Fruit fly (Drosophila melanogaster) whole organism, embryonic: Measurements from ENCODE around the gene Sfp23F.

Source experiments
- Blimp-1 ChIP-seq: fragments of 200-800 bp; sonication (Bioruptor generic); optimal IDR thresholded peaks from 3 replicates; lab custom pipeline; 2018; ENCODE audit warnings: missing biosample characterization, missing genetic modification characterization, mild to moderate bottlenecking, moderate library complexity, missing genetic modification reagents
- CG10209 ChIP-seq: fragments of 200-800 bp; sonication (Bioruptor generic); optimal IDR thresholded peaks from 3 replicates; lab custom pipeline; 2017; ENCODE audit warnings: missing biosample characterization, mild to moderate bottlenecking, missing genetic modification characterization, missing genetic modification reagents
- CG12219 ChIP-seq: fragments of 200-800 bp; sonication (Bioruptor generic); optimal IDR thresholded peaks from 3 replicates; lab custom pipeline; 2018; ENCODE audit warnings: missing biosample characterization, mild to moderate bottlenecking, missing genetic modification characterization
- CG12659 ChIP-seq: fragments of 200-800 bp; sonication (Bioruptor generic); optimal IDR thresholded peaks from 3 replicates; lab custom pipeline; 2017; ENCODE audit warnings: mild to moderate bottlenecking, missing biosample characterization, missing genetic modification reagents, missing genetic modification characterization
- CG15073 ChIP-seq: fragments of 200-800 bp; sonication (Bioruptor generic); optimal IDR thresholded peaks from 2 replicates; lab custom pipeline; 2016; ENCODE audit warnings: missing biosample characterization, missing genetic modification characterization
- CG16779 ChIP-seq: fragments of 200-800 bp; sonication (Bioruptor generic); IDR thresholded peaks from 2 replicates; pipeline ENCODE4 v1.3.6; 2022; ENCODE audit warnings: missing biosample characterization, missing genetic modification characterization
- CG16815 ChIP-seq: fragments of 200-800 bp; sonication (Bioruptor generic); optimal IDR thresholded peaks from 3 replicates; lab custom pipeline; 2017; ENCODE audit warnings: missing biosample characterization, mild to moderate bottlenecking, missing genetic modification characterization
- CG17359 ChIP-seq: fragments of 200-800 bp; sonication (Bioruptor generic); optimal IDR thresholded peaks from 3 replicates; lab custom pipeline; 2018; ENCODE audit warnings: missing biosample characterization, mild to moderate bottlenecking, missing genetic modification characterization, moderate library complexity
- CG1832 ChIP-seq: fragments of 200-800 bp; sonication (Bioruptor generic); optimal IDR thresholded peaks from 2 replicates; lab custom pipeline; 2017; ENCODE audit warnings: missing biosample characterization, mild to moderate bottlenecking, missing genetic modification characterization, inconsistent platforms
- CG43689 ChIP-seq: fragments of 200-800 bp; sonication (Bioruptor generic); IDR thresholded peaks from 2 replicates; pipeline ENCODE4 v1.3.6; 2022; ENCODE audit warnings: missing biosample characterization, missing genetic modification characterization
- CG6791 ChIP-seq: fragments of 200-800 bp; sonication (Bioruptor generic); IDR thresholded peaks from 3 replicates; pipeline ENCODE4 v1.3.6; 2022; ENCODE audit warnings: missing biosample characterization, missing genetic modification characterization; ENCODE audit not compliant: partially characterized antibody
- CG7839 ChIP-seq: fragments of 200-800 bp; sonication (Bioruptor generic); optimal IDR thresholded peaks from 3 replicates; lab custom pipeline; 2018; ENCODE audit warnings: missing biosample characterization, mild to moderate bottlenecking, missing genetic modification characterization, moderate library complexity
- CG8281 ChIP-seq: fragments of 200-800 bp; sonication (Bioruptor generic); optimal IDR thresholded peaks from 2 replicates; lab custom pipeline; 2018; ENCODE audit warnings: missing biosample characterization, mild to moderate bottlenecking, missing genetic modification characterization, moderate library complexity
- CHES-1-like ChIP-seq: fragments of 200-800 bp; sonication (Bioruptor generic); optimal IDR thresholded peaks from 2 replicates; lab custom pipeline; 2016; ENCODE audit warnings: missing biosample characterization, missing genetic modification characterization
- CoRest ChIP-seq: fragments of 200-800 bp; sonication (Bioruptor generic); optimal IDR thresholded peaks from 3 replicates; lab custom pipeline; 2018; ENCODE audit warnings: missing biosample characterization, mild to moderate bottlenecking, missing genetic modification characterization, moderate library complexity
- HmgZ ChIP-seq: fragments of 200-800 bp; sonication (Bioruptor generic); optimal IDR thresholded peaks from 2 replicates; lab custom pipeline; 2018; ENCODE audit warnings: missing biosample characterization, mild to moderate bottlenecking, missing genetic modification characterization
- Hr39 ChIP-seq: fragments of >200 bp; optimal IDR thresholded peaks from 2 replicates; lab custom pipeline; 2017
- MTF-1 ChIP-seq: fragments of 200-800 bp; sonication (Bioruptor generic); optimal IDR thresholded peaks from 2 replicates; lab custom pipeline; 2018; ENCODE audit warnings: missing biosample characterization, mild to moderate bottlenecking, missing genetic modification characterization, borderline replicate concordance
- Max ChIP-seq: fragments of 200-800 bp; sonication (Bioruptor generic); optimal IDR thresholded peaks from 2 replicates; lab custom pipeline; 2016; ENCODE audit warnings: missing biosample characterization, mild to moderate bottlenecking, missing genetic modification characterization
- Poxn ChIP-seq: fragments of 200-800 bp; sonication (Bioruptor generic); IDR thresholded peaks from 2 replicates; pipeline ENCODE4 v1.3.6; 2022; ENCODE audit warnings: missing biosample characterization, missing genetic modification characterization
- Ravus ChIP-seq: fragments of 200-800 bp; sonication (Bioruptor generic); IDR thresholded peaks from 2 replicates; pipeline ENCODE4 v1.3.6; 2022; ENCODE audit warnings: missing biosample characterization, missing genetic modification characterization
- Stat92E ChIP-seq, 3 experiments: fragments of >200 bp in 2 of 3; fragments of 200-800 bp in 1 of 3; sonication (Bioruptor generic) in 1 of 3; optimal IDR thresholded peaks; 2 replicates each; lab custom pipeline; 2017 to 2019; ENCODE audit warnings: missing biosample characterization in 3 of 3, missing genetic modification characterization in 3 of 3, mild to moderate bottlenecking in 1 of 3, moderate library complexity in 1 of 3
- Tbp ChIP-seq: fragments of >200 bp; optimal IDR thresholded peaks from 2 replicates; lab custom pipeline; 2018; ENCODE audit warnings: missing biosample characterization, missing genetic modification characterization
- Xbp1 ChIP-seq: fragments of 200-800 bp; sonication (Bioruptor generic); optimal IDR thresholded peaks from 3 replicates; lab custom pipeline; 2016; ENCODE audit warnings: missing biosample characterization, mild to moderate bottlenecking, missing genetic modification characterization
- corto ChIP-seq: fragments of 200-800 bp; sonication (Bioruptor generic); optimal IDR thresholded peaks from 2 replicates; lab custom pipeline; 2016; ENCODE audit warnings: missing biosample characterization, mild to moderate bottlenecking, missing genetic modification characterization, moderate library complexity
- crol ChIP-seq: fragments of 200-800 bp; sonication (Bioruptor generic); IDR thresholded peaks from 2 replicates; pipeline ENCODE4 v1.3.6; 2022; ENCODE audit warnings: missing biosample characterization, missing genetic modification characterization
- dysf ChIP-seq: fragments of 200-800 bp; sonication (Bioruptor generic); IDR thresholded peaks from 3 replicates; pipeline ENCODE4 v1.3.6; 2022; ENCODE audit warnings: missing biosample characterization, missing genetic modification characterization
- eve ChIP-seq, 2 experiments: fragments of >200 bp; optimal IDR thresholded peaks; 2 replicates each; lab custom pipeline; 2017; ENCODE audit warnings: missing biosample characterization in 2 of 2, missing genetic modification characterization in 2 of 2
- fd3F ChIP-seq: fragments of 200-800 bp; sonication (Bioruptor generic); optimal IDR thresholded peaks from 2 replicates; lab custom pipeline; 2018; ENCODE audit warnings: missing biosample characterization, mild to moderate bottlenecking, missing genetic modification characterization, moderate library complexity
- ftz-f1 ChIP-seq: fragments of 200-800 bp; sonication (Bioruptor generic); optimal IDR thresholded peaks from 2 replicates; lab custom pipeline; 2016; ENCODE audit warnings: missing biosample characterization, missing genetic modification characterization
- gce ChIP-seq: fragments of 200-800 bp; sonication (Bioruptor generic); IDR thresholded peaks from 3 replicates; pipeline ENCODE4 v1.3.6; 2022; ENCODE audit warnings: missing biosample characterization, missing genetic modification characterization
- kni ChIP-seq: fragments of 200-800 bp; sonication (Bioruptor generic); optimal IDR thresholded peaks from 3 replicates; lab custom pipeline; 2017; ENCODE audit warnings: mild to moderate bottlenecking, missing biosample characterization, missing genetic modification reagents, missing genetic modification characterization
- nmo ChIP-seq: fragments of 200-800 bp; sonication (Bioruptor generic); optimal IDR thresholded peaks from 2 replicates; lab custom pipeline; 2018; ENCODE audit warnings: missing biosample characterization, mild to moderate bottlenecking, missing genetic modification characterization, moderate library complexity
- org-1 ChIP-seq: fragments of 200-800 bp; sonication (Bioruptor generic); optimal IDR thresholded peaks from 2 replicates; lab custom pipeline; 2017; ENCODE audit warnings: missing biosample characterization, missing genetic modification characterization
- pros ChIP-seq: fragments of 200-800 bp; sonication (Bioruptor generic); optimal IDR thresholded peaks from 3 replicates; lab custom pipeline; 2019; ENCODE audit warnings: missing biosample characterization, mild to moderate bottlenecking, missing genetic modification characterization, moderate library complexity
- ranshi ChIP-seq: fragments of 200-800 bp; sonication (Bioruptor generic); IDR thresholded peaks from 2 replicates; pipeline ENCODE4 v1.3.6; 2022; ENCODE audit warnings: missing biosample characterization, missing genetic modification characterization
- sc ChIP-seq, 3 experiments: fragments of >200 bp in 2 of 3; fragments of 200-800 bp in 1 of 3; sonication (Bioruptor generic) in 1 of 3; optimal IDR thresholded peaks; 2 replicates in 2 of 3; 3 replicates in 1 of 3; lab custom pipeline; 2017; ENCODE audit warnings: mild to moderate bottlenecking in 1 of 3, missing biosample characterization in 1 of 3, missing genetic modification characterization in 1 of 3, missing genetic modification reagents in 1 of 3
- scrt ChIP-seq: fragments of 200-800 bp; sonication (Bioruptor generic); optimal IDR thresholded peaks from 2 replicates; lab custom pipeline; 2018; ENCODE audit warnings: missing biosample characterization, mild to moderate bottlenecking, missing genetic modification characterization, moderate library complexity
- sim ChIP-seq: fragments of 200-800 bp; sonication (Bioruptor generic); IDR thresholded peaks from 2 replicates; pipeline ENCODE4 v1.3.6; 2022; ENCODE audit warnings: missing biosample characterization, missing genetic modification characterization
- sqz ChIP-seq: fragments of 200-800 bp; sonication (Bioruptor generic); optimal IDR thresholded peaks from 3 replicates; lab custom pipeline; 2018; ENCODE audit warnings: missing biosample characterization, mild to moderate bottlenecking, missing genetic modification characterization
- tll ChIP-seq, 2 experiments: fragments of 200-800 bp in 1 of 2; fragments of >200 bp in 1 of 2; sonication (Bioruptor generic) in 1 of 2; optimal IDR thresholded peaks; 2 replicates each; lab custom pipeline; 2017 to 2019; ENCODE audit warnings: missing biosample characterization in 2 of 2, missing genetic modification characterization in 2 of 2, mild to moderate bottlenecking in 1 of 2, moderate library complexity in 1 of 2
- toy ChIP-seq: fragments of 200-800 bp; sonication (Bioruptor generic); IDR thresholded peaks from 2 replicates; pipeline ENCODE4 v1.3.6; 2022; ENCODE audit warnings: missing biosample characterization, missing genetic modification characterization
- trh ChIP-seq: fragments of 200-800 bp; sonication (Bioruptor generic); optimal IDR thresholded peaks from 2 replicates; lab custom pipeline; 2016; ENCODE audit warnings: missing biosample characterization, missing genetic modification characterization
- unpg ChIP-seq: fragments of 200-800 bp; sonication (Bioruptor generic); optimal IDR thresholded peaks from 3 replicates; lab custom pipeline; 2018; ENCODE audit warnings: missing biosample characterization, mild to moderate bottlenecking, missing genetic modification characterization, moderate library complexity
- zfh2 ChIP-seq: fragments of 200-800 bp; sonication (Bioruptor generic); optimal IDR thresholded peaks from 2 replicates; lab custom pipeline; 2016; ENCODE audit warnings: missing biosample characterization, missing genetic modification characterization

Sfp23F gene

DNA sequence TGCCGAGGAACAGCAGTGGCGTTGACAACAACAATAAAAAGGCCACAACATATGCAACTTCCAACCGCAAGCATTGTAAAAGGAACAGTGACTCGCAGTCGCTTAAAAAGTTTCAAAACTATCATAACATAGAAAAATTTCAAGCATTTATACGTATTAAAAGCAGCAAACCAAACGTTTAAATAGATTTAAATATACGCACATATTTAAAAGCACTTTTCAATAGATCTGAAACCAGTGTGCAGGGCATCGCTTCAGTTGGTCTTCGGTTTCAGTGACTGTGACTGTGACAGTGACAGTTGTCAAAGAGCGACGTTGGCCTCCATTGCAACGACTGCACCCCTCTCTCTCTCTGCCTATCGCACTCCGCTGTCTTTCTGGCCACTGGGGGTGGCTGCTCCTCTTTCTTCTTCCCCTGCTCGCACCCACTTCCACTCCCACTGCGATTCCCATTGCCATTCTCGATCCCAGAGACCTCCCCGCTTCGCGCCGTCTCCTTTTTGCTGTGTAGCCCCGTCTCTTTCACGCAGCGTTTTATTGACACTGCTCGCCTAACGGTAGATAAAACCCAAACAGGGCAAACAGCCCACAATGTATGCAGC lies 39.3 kb downstream of the Sfp23F start (continued):
- TF ChIP-seq Max = peak; percentile 1
- peak; percentile 96 for TF ChIP-seq gce (GFP tag; lab: Robert Waterston, UW)
- TF ChIP-seq tll (GFP tag; optimal IDR thresholded peaks at IDR 0.05; lab: Kevin White, UChicago) = no peak
- no peak for TF ChIP-seq Ravus (GFP tag; lab: Robert Waterston, UW)
- TF ChIP-seq ftz-f1 (GFP tag; lab: Kevin White, UChicago) = no peak
- TF ChIP-seq sqz (GFP tag; lab: Kevin White, UChicago) = peak; percentile 44
- peak; percentile 86 for TF ChIP-seq dysf (GFP tag; lab: Robert Waterston, UW)
- TF ChIP-seq CG7839 = peak; percentile 81
- no peak for TF ChIP-seq Tbp (GFP tag; lab: Kevin White, UChicago)

DNA sequence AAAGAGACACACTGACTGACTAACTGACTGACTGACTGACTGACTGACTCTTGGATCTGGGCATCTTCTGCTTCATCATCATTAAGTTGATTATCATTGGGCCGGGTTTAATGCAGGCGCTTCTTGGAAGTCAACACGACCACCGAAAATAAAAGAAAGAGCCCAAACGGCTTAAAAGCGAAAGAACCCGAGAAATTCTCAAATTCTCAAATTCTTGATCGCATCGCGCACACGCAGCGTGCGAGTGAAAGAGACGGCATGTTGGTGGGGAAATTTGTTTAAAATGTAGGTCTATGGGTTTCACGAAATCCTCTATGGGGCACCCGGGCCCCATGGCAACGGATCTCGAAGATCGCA lies 41.1 kb downstream of the Sfp23F start:
- TF ChIP-seq HmgZ (no peak), sc (optimal IDR thresholded peaks at IDR 0.05; lab: Kevin White, UChicago) (no peak), sc (GFP tag; optimal IDR thresholded peaks at IDR 0.05; lab: Kevin White, UChicago) (no peak), Stat92E (GFP tag; optimal IDR thresholded peaks at IDR 0.05; lab: Kevin White, UChicago) (peak in 1 of 3 experiments; percentile 91), CG6791 (GFP tag; lab: Robert Waterston, UW) (peak; percentile 53; the same call in 1 of the 3 replicates), CG1832 (GFP tag; lab: Kevin White, UChicago) (peak; percentile 5), Blimp-1 (peak; percentile 24), trh (no peak), eve (GFP tag; optimal IDR thresholded peaks at IDR 0.05; lab: Kevin White, UChicago) (no peak), kni (GFP tag; lab: Kevin White, UChicago) (no peak), crol (GFP tag; lab: Robert Waterston, UW) (peak; percentile 48; the same call in 1 of the 2 replicates), pros (GFP tag; lab: Kevin White, UChicago) (peak; percentile 37), CG15073 (GFP tag; lab: Kevin White, UChicago) (no peak), Poxn (GFP tag; lab: Robert Waterston, UW) (no peak), CG10209 (GFP tag; lab: Kevin White, UChicago) (peak; percentile 9), Tbp (GFP tag; lab: Kevin White, UChicago) (no peak)
- TF ChIP-seq, all 482 proteins: peak for 7

DNA sequence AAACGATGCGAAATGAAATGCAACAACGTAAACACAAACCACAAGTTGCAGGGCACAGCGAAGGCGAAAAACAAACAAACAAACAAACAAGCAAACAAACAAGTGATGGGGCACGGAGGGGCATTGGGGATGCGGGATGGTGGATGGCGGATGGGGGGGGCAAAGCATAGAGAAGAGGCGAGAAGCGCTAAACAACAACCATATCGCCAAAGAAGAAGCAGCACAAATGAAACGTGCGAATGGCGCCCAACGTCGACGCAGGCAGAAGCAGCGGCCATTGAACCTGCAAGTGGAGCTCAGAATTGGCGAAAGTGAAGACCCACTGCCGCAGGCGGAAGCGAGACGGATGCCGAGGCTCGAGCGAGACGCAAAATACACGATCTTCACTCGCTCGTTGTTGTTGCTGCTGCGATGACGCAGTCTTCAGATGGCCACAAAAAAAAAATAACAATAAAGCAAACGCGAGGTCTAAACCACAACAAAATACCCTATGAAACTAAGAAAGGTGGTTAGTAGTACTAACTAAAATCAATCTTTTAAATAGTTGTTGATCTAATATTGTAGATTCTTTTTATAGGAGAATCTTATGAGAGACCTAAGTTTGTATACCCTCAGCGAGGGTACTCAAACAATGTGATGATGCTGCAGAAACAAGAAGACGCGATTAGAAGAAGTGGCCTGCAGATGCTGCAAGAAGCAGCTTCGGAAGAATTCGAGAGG lies 41.6 kb downstream of the Sfp23F start:
- no peak for TF ChIP-seq CHES-1-like
- no peak for TF ChIP-seq Hr39 (lab: Kevin White, UChicago)
- TF ChIP-seq org-1 (GFP tag; lab: Kevin White, UChicago) = no peak
- TF ChIP-seq CG16779 (GFP tag; lab: Robert Waterston, UW) = no peak
- no peak for TF ChIP-seq nmo (GFP tag; lab: Kevin White, UChicago)
- TF ChIP-seq toy (GFP tag; lab: Robert Waterston, UW) = no peak
- TF ChIP-seq tll (GFP tag; optimal IDR thresholded peaks at IDR 0.05; lab: Kevin White, UChicago) = no peak
- TF ChIP-seq Tbp (GFP tag; lab: Kevin White, UChicago) = no peak
- peak; percentile 81 for TF ChIP-seq Blimp-1
- no peak for TF ChIP-seq CG8281 (tag; lab: Kevin White, UChicago)
- no peak for TF ChIP-seq CG17359
- no peak for TF ChIP-seq sim (GFP tag; lab: Robert Waterston, UW)
- no peak for TF ChIP-seq zfh2 (GFP tag; lab: Kevin White, UChicago)
- TF ChIP-seq CG12659 = no peak
- TF ChIP-seq Xbp1 (GFP tag; lab: Kevin White, UChicago) = no peak
- no peak for TF ChIP-seq MTF-1 (GFP tag; lab: Kevin White, UChicago)
- no peak for TF ChIP-seq fd3F (GFP tag; lab: Kevin White, UChicago)
- no peak for TF ChIP-seq CG16815 (GFP tag; lab: Kevin White, UChicago)
- TF ChIP-seq scrt (GFP tag; lab: Kevin White, UChicago) = no peak
- TF ChIP-seq unpg (GFP tag; lab: Kevin White, UChicago) = no peak
- peak; percentile 91 for TF ChIP-seq corto
- TF ChIP-seq CoRest (tag; lab: Kevin White, UChicago) = no peak
- TF ChIP-seq ranshi (GFP tag; lab: Robert Waterston, UW) = no peak
- TF ChIP-seq CG12219 (GFP tag; lab: Kevin White, UChicago) = no peak
- no peak for TF ChIP-seq CG43689 (GFP tag; lab: Robert Waterston, UW)
